Worm (Caenorhabditis elegans) whole organism, L4/young adult: ENCODE results near the gene C15B12.9.

Experiments
- W03F9.2 ChIP-seq: fragments of 150-350 bp; optimal IDR thresholded peaks from 2 replicates; lab custom pipeline; 2014; ENCODE audit warnings: missing biosample characterization, missing genetic modification characterization
- dao-5 ChIP-seq: sonication (generic microtip); optimal IDR thresholded peaks from 2 replicates; lab custom pipeline; 2016; ENCODE audit warnings: missing genotype, missing genetic modification characterization, moderate library complexity, missing compliant biosample characterization
- him-1 ChIP-seq: sonication (generic microtip); optimal IDR thresholded peaks from 2 replicates; lab custom pipeline; 2016; ENCODE audit warnings: missing genotype, missing genetic modification reagents, missing genetic modification characterization, missing compliant biosample characterization

ce11 chrX:6518537-6518936 is 49.9 kb downstream of the C15B12.9 start, which contains the start of gene ets-4:
- TF ChIP-seq dao-5 (tag; lab: Kevin White, UChicago) (no peak), W03F9.2 (tag; lab: Kevin White, UChicago) (no peak), him-1 (tag; lab: Kevin White, UChicago) (no peak)
